Fruit fly (Drosophila melanogaster): Measurements from ENCODE around the gene Ir20a.

Ir20a gene

DNA sequence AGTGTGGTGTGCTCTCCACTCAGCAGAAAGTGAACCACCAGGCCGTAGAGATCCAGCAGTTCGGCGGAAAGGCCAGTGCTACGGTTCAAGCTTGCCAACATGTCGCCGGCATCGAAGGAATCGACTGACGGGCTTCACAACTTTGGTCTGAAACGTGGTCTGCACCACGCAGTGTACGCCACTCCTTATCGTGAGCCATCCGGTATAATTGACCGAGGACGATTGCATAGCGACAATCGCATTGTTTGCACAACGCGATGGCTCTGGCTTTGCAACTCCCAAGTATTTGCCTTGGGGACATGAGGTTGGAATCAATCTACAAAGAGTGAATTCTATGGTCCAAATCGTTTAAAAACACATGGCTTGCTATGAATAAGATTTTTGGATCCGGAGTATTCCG is at the start of gene Ir20a:
Gene Ir20a, minus strand, starts transcription at position 101 of the 400 bp plus-strand sequence.
- TF ChIP-seq Met (GFP tag; optimal IDR thresholded peaks at IDR 0.05) (no peak), dac (GFP tag; optimal IDR thresholded peaks at IDR 0.05) (no peak), CG6276 (GFP tag; optimal IDR thresholded peaks at IDR 0.05) (no peak), Ets96B (tag; optimal IDR thresholded peaks at IDR 0.05) (no peak), OdsH (GFP tag; optimal IDR thresholded peaks at IDR 0.05) (no peak), vri (GFP tag; optimal IDR thresholded peaks at IDR 0.05) (no peak), pdm3 (GFP tag; optimal IDR thresholded peaks at IDR 0.05) (no peak), Lpt (GFP tag; optimal IDR thresholded peaks at IDR 0.05) (no peak), CG4318 (GFP tag; optimal IDR thresholded peaks at IDR 0.05) (no peak), topi (GFP tag; optimal IDR thresholded peaks at IDR 0.05) (no peak), Hr4 (GFP tag; optimal IDR thresholded peaks at IDR 0.05) (no peak), Smox (GFP tag; optimal IDR thresholded peaks at IDR 0.05) (no peak), cyc (GFP tag; optimal IDR thresholded peaks at IDR 0.05) (no peak), Sox14 (GFP tag; optimal IDR thresholded peaks at IDR 0.05) (no peak), CG8119 (GFP tag; IDR thresholded peaks at IDR 0.05) (no peak)

DNA sequence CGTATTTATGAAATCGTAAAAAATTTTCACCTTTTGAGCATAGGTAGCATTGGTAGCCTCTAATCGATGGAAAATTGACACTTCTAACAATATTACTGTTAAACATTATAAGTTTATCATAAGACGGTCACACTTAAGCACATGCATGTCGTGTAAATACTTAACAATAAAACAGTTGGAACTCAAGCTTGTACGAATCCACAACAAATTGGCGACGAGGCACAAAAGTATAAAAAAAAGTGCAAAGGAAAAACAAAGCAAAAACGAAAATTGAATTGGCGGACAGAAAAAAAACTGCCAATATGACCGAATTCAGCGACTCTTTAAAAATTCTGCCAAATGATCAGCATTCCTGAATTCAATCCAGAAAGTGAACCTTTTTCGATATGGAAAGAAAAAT is 41.3 kb upstream of the Ir20a start:
- TF ChIP-seq fd85E (GFP tag; optimal IDR thresholded peaks at IDR 0.05), result no peak
- no peak for TF ChIP-seq CG11762 (GFP tag; optimal IDR thresholded peaks at IDR 0.05; ENCODE audit: insufficient read depth)
- peak; percentile 49 for TF ChIP-seq svp (GFP tag)

DNA sequence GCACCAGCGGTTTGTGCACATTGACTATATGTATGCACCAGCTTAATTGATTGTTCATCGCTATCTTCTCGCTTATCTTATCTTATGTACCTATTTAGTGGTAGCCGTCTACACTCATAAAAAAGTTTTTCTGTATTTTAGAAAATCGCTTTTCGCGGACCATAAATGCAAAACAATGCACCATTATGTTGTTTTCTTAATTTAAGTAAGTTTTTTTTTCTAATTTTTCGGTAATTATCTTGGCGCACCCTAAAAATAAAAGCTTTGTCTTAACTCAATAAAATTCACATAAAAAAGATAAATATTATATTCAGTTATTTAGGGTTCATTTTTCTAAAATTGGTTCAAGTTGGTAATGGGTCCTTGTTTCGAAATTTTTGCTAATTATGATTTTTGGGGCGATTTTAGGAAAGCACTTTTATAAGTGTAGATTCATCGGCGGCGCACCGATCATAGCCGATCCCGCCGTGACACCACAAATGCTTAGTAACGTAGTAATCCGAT is 40.5 kb upstream of the Ir20a start, which contains the start of gene Cyp6t1:
Gene Cyp6t1, minus strand, starts transcription at position 51 of the 504 bp plus-strand sequence.
- peak; percentile 84 for TF ChIP-seq Eip78C (GFP tag)
- peak; percentile 12 for TF ChIP-seq Sox15 (GFP tag; optimal IDR thresholded peaks at IDR 0.05)
- TF ChIP-seq CG8119 (GFP tag; IDR thresholded peaks at IDR 0.05), result no peak
- TF ChIP-seq CG16779 (tag; optimal IDR thresholded peaks at IDR 0.05), result no peak
- TF ChIP-seq Met (GFP tag; optimal IDR thresholded peaks at IDR 0.05), result peak; percentile 65
- peak; percentile 69 for TF ChIP-seq esn (GFP tag; optimal IDR thresholded peaks at IDR 0.05)
- TF ChIP-seq topi (GFP tag; optimal IDR thresholded peaks at IDR 0.05), result peak; percentile 18
- no peak for TF ChIP-seq CG6854 (GFP tag; optimal IDR thresholded peaks at IDR 0.05)
- no peak for TF ChIP-seq spab (GFP tag; optimal IDR thresholded peaks at IDR 0.05)
- TF ChIP-seq cyc (GFP tag; optimal IDR thresholded peaks at IDR 0.05), result no peak
- TF ChIP-seq CG34406 (GFP tag; optimal IDR thresholded peaks at IDR 0.05), result peak; percentile 31
- TF ChIP-seq Ets21C (GFP tag; optimal IDR thresholded peaks at IDR 0.05), result peak; percentile 32
- no peak for TF ChIP-seq Gug (GFP tag; IDR thresholded peaks at IDR 0.05)
- no peak for TF ChIP-seq CG11294 (GFP tag; IDR thresholded peaks at IDR 0.05)
- TF ChIP-seq CG3919 (GFP tag; optimal IDR thresholded peaks at IDR 0.05), result peak; percentile 45
- TF ChIP-seq lz (GFP tag; optimal IDR thresholded peaks at IDR 0.05), result peak; percentile 56
- peak; percentile 3 for TF ChIP-seq Sox102F (GFP tag; optimal IDR thresholded peaks at IDR 0.05)
- peak; percentile 54 for TF ChIP-seq CG31627 (GFP tag; optimal IDR thresholded peaks at IDR 0.05)
- peak; percentile 14 for TF ChIP-seq CG10669 (GFP tag; optimal IDR thresholded peaks at IDR 0.05)
- TF ChIP-seq Smox (GFP tag; optimal IDR thresholded peaks at IDR 0.05), result peak; percentile 51
- peak; percentile 81 for TF ChIP-seq svp (GFP tag)
- TF ChIP-seq dac (GFP tag; optimal IDR thresholded peaks at IDR 0.05), result no peak
- peak; percentile 29 for TF ChIP-seq Hr4 (GFP tag; optimal IDR thresholded peaks at IDR 0.05)
- TF ChIP-seq Hr38 (GFP tag; optimal IDR thresholded peaks at IDR 0.05), result no peak
- no peak for TF ChIP-seq CG8319 (GFP tag; optimal IDR thresholded peaks at IDR 0.05)
- TF ChIP-seq CG3032 (tag; optimal IDR thresholded peaks at IDR 0.05), result no peak
- peak; percentile 63 for TF ChIP-seq pdm3 (GFP tag; optimal IDR thresholded peaks at IDR 0.05)
- peak; percentile 59 for TF ChIP-seq Hr39 (GFP tag; optimal IDR thresholded peaks at IDR 0.05)
- no peak for TF ChIP-seq Lpt (GFP tag; optimal IDR thresholded peaks at IDR 0.05)
- no peak for TF ChIP-seq CG11902 (GFP tag; optimal IDR thresholded peaks at IDR 0.05)
- no peak; the same call in 1 of the 2 replicates for TF ChIP-seq CG15336 (GFP tag; IDR thresholded peaks at IDR 0.05)
- TF ChIP-seq CG8632 (GFP tag; optimal IDR thresholded peaks at IDR 0.05), result peak; percentile 28
- TF ChIP-seq CG6808 (GFP tag; optimal IDR thresholded peaks at IDR 0.05), result peak; percentile 10
- TF ChIP-seq net (GFP tag; optimal IDR thresholded peaks at IDR 0.05), result no peak
- TF ChIP-seq ss (GFP tag; optimal IDR thresholded peaks at IDR 0.05), result peak in 1 of 2 experiments; percentile 8
- TF ChIP-seq CG1621 (tag; optimal IDR thresholded peaks at IDR 0.05), result no peak
- TF ChIP-seq CG9139 (GFP tag; optimal IDR thresholded peaks at IDR 0.05), result no peak
- TF ChIP-seq CG10631 (GFP tag; optimal IDR thresholded peaks at IDR 0.05), result peak; percentile 22
- peak; percentile 36 for TF ChIP-seq CG6792 (GFP tag; optimal IDR thresholded peaks at IDR 0.05)
- TF ChIP-seq fd85E (GFP tag; optimal IDR thresholded peaks at IDR 0.05), result no peak
- no peak for TF ChIP-seq CG11762 (GFP tag; optimal IDR thresholded peaks at IDR 0.05; ENCODE audit: insufficient read depth)
- peak; percentile 37 for TF ChIP-seq Sox14 (GFP tag; optimal IDR thresholded peaks at IDR 0.05)
